Worm (Caenorhabditis elegans) whole organism, L4 larva: Measurements from ENCODE around the gene F17A2.16.
A peak's percentile ranks its signal among the peaks of the same experiment; 100 is the strongest.

Experiments used
- D1046.2 ChIP-seq: fragments of 200-800 bp; sonication (Bioruptor generic); IDR thresholded peaks from 2 replicates; pipeline ENCODE4 v1.3.6; 2022; ENCODE audit warnings: missing genetic modification characterization, missing compliant biosample characterization
- F26F4.8 ChIP-seq: fragments of 200-800 bp; sonication (Bioruptor generic); conservative IDR thresholded peaks from 2 replicates; pipeline ENCODE4 v1.3.6; 2022; ENCODE audit warnings: missing genetic modification characterization, missing compliant biosample characterization
- F49E8.2 ChIP-seq: sonication (generic microtip); optimal IDR thresholded peaks from 2 replicates; lab custom pipeline; 2016; ENCODE audit warnings: missing compliant biosample characterization, mild to moderate bottlenecking, missing genetic modification characterization, borderline replicate concordance
- R02D3.7 ChIP-seq: fragments of 150-350 bp; sonication (generic microtip); optimal IDR thresholded peaks from 3 replicates; lab custom pipeline; 2014; ENCODE audit warnings: missing biosample characterization, missing genetic modification characterization
- T20F7.1 ChIP-seq: fragments of 200-800 bp; sonication (Bioruptor generic); optimal IDR thresholded peaks from 2 replicates; lab custom pipeline; 2018; ENCODE audit warnings: mild to moderate bottlenecking, missing genetic modification characterization, missing compliant biosample characterization
- Y48G9A.11 ChIP-seq: fragments of 200-800 bp; sonication (Bioruptor generic); IDR thresholded peaks from 2 replicates; pipeline ENCODE4 v1.3.6; 2022; ENCODE audit warnings: missing genetic modification reagents, missing genetic modification characterization, missing compliant biosample characterization
- Y5F2A.4 ChIP-seq: fragments of 200-800 bp; sonication (Bioruptor generic); optimal IDR thresholded peaks from 2 replicates; lab custom pipeline; 2018; ENCODE audit warnings: mild to moderate bottlenecking, missing genetic modification characterization, missing compliant biosample characterization
- aha-1 ChIP-seq: fragments of 150-350 bp; peaks from one replicate; lab custom pipeline; 2014; ENCODE audit warnings: missing biosample characterization, missing genetic modification characterization
- aly-2 ChIP-seq: sonication (generic microtip); optimal IDR thresholded peaks from 2 replicates; lab custom pipeline; 2018; ENCODE audit warnings: missing biosample characterization, missing genetic modification characterization
- arid-1 ChIP-seq: fragments of 200-800 bp; sonication (Bioruptor generic); conservative IDR thresholded peaks from 2 replicates; pipeline ENCODE4 v1.3.6; 2022; ENCODE audit warnings: missing genetic modification reagents, missing genetic modification characterization, missing compliant biosample characterization
- ceh-62 ChIP-seq: sonication (generic microtip); optimal IDR thresholded peaks from 2 replicates; lab custom pipeline; 2017; ENCODE audit warnings: missing biosample characterization, missing genetic modification characterization
- ctbp-1 ChIP-seq: fragments of 200-800 bp; sonication (Bioruptor generic); IDR thresholded peaks from 2 replicates; pipeline ENCODE4 v1.3.6; 2022; ENCODE audit warnings: missing genetic modification reagents, missing genetic modification characterization, missing compliant biosample characterization
- daf-16 ChIP-seq, 3 experiments: sonication (generic microtip); optimal IDR thresholded peaks; 2 replicates each; lab custom pipeline; 2016 to 2017; ENCODE audit warnings: missing genetic modification characterization in 3 of 3, missing genetic modification reagents in 3 of 3, mild to moderate bottlenecking in 2 of 3, missing compliant biosample characterization in 2 of 3, missing biosample characterization in 1 of 3, moderate library complexity in 1 of 3
- dmd-9 ChIP-seq: fragments of 200-800 bp; sonication (Bioruptor generic); IDR thresholded peaks from 2 replicates; pipeline ENCODE4 v1.3.6; 2022; ENCODE audit warnings: missing genetic modification reagents, missing genetic modification characterization, missing compliant biosample characterization
- duxl-1 ChIP-seq: sonication (generic microtip); optimal IDR thresholded peaks from 2 replicates; lab custom pipeline; 2016; ENCODE audit warnings: mild to moderate bottlenecking, missing genetic modification characterization, moderate library complexity, missing compliant biosample characterization; ENCODE audit not compliant: poor library complexity
- egl-43 ChIP-seq: fragments of 200-800 bp; sonication (Bioruptor generic); IDR thresholded peaks from 2 replicates; pipeline ENCODE4 v1.3.6; 2022; ENCODE audit warnings: missing genetic modification reagents, missing genetic modification characterization, missing compliant biosample characterization
- hlh-30 ChIP-seq: sonication (generic microtip); optimal IDR thresholded peaks from 2 replicates; lab custom pipeline; 2017; ENCODE audit warnings: antibody characterized with exemption, mild to moderate bottlenecking, missing genetic modification characterization, missing compliant biosample characterization; ENCODE audit not compliant: insufficient read depth
- jun-1 ChIP-seq: fragments of 150-350 bp; optimal IDR thresholded peaks from 2 replicates; lab custom pipeline; 2014; ENCODE audit warnings: missing biosample characterization, missing genetic modification reagents, missing genetic modification characterization
- lin-38 ChIP-seq: fragments of 200-800 bp; sonication (Bioruptor generic); IDR thresholded peaks from 2 replicates; pipeline ENCODE4 v1.3.6; 2022; ENCODE audit warnings: missing genetic modification reagents, missing genetic modification characterization, missing compliant biosample characterization
- lsy-2 ChIP-seq, 2 experiments: fragments of 150-350 bp in 1 of 2; sonication (generic microtip) in 1 of 2; optimal IDR thresholded peaks; 2 replicates each; lab custom pipeline; 2014 to 2017; ENCODE audit warnings: missing biosample characterization in 2 of 2, missing genetic modification characterization in 2 of 2
- mdl-1 ChIP-seq, 2 experiments: fragments of 150-350 bp in 1 of 2; sonication (generic microtip) in 1 of 2; optimal IDR thresholded peaks; 2 replicates each; lab custom pipeline; 2014 to 2017; ENCODE audit warnings: missing biosample characterization in 2 of 2, missing genetic modification characterization in 2 of 2
- nhr-10 ChIP-seq: fragments of 150-350 bp; optimal IDR thresholded peaks from 2 replicates; lab custom pipeline; 2014; ENCODE audit warnings: missing biosample characterization, missing genetic modification characterization
- nhr-11 ChIP-seq: fragments of 150-350 bp; optimal IDR thresholded peaks from 2 replicates; lab custom pipeline; 2014; ENCODE audit warnings: missing biosample characterization, missing genetic modification characterization
- nhr-41 ChIP-seq: fragments of 200-800 bp; sonication (Bioruptor generic); IDR thresholded peaks from 2 replicates; pipeline ENCODE4 v1.3.6; 2022; ENCODE audit warnings: missing genetic modification reagents, missing genetic modification characterization, missing compliant biosample characterization
- nhr-42 ChIP-seq: fragments of 200-800 bp; sonication (Bioruptor generic); IDR thresholded peaks from 2 replicates; pipeline ENCODE4 v1.3.6; 2022; ENCODE audit warnings: missing genetic modification characterization, missing compliant biosample characterization
- nhr-6 ChIP-seq: fragments of 150-350 bp; optimal IDR thresholded peaks from 2 replicates; lab custom pipeline; 2014; ENCODE audit warnings: missing biosample characterization, missing genetic modification characterization
- pha-4 ChIP-seq, 2 experiments: fragments of 150-350 bp in 1 of 2; fragments of 200-800 bp in 1 of 2; sonication (Bioruptor generic) in 1 of 2; IDR thresholded peaks in 1 of 2; optimal IDR thresholded peaks in 1 of 2; 2 replicates each; pipeline versions ENCODE4 v1.3.6 to Lab custom; 2014 to 2022; ENCODE audit warnings: missing genetic modification characterization in 2 of 2, missing genetic modification reagents in 2 of 2, missing biosample characterization in 1 of 2, missing compliant biosample characterization in 1 of 2
- php-3 ChIP-seq: fragments of 200-800 bp; sonication (Bioruptor generic); IDR thresholded peaks from 2 replicates; pipeline ENCODE4 v1.3.6; 2022; ENCODE audit warnings: missing genetic modification reagents, missing genetic modification characterization, missing compliant biosample characterization
- rbr-2 ChIP-seq: sonication (generic microtip); optimal IDR thresholded peaks from 2 replicates; lab custom pipeline; 2016; ENCODE audit warnings: missing genotype, missing genetic modification characterization, missing compliant biosample characterization
- saeg-2 ChIP-seq: fragments of 200-800 bp; sonication (Bioruptor generic); IDR thresholded peaks from 2 replicates; pipeline ENCODE4 v1.3.6; 2022; ENCODE audit warnings: missing genetic modification reagents, missing genetic modification characterization, missing compliant biosample characterization
- set-16 ChIP-seq: fragments of 200-800 bp; sonication (Bioruptor generic); IDR thresholded peaks from 2 replicates; pipeline ENCODE4 v1.3.6; 2022; ENCODE audit warnings: missing genetic modification reagents, missing genetic modification characterization, missing compliant biosample characterization
- snpc-1.2 ChIP-seq: fragments of 200-800 bp; sonication (Bioruptor generic); IDR thresholded peaks from 2 replicates; pipeline ENCODE4 v1.3.6; 2022; ENCODE audit warnings: missing genetic modification reagents, missing genetic modification characterization, missing compliant biosample characterization
- snpc-4 ChIP-seq: fragments of 150-350 bp; optimal IDR thresholded peaks from 2 replicates; lab custom pipeline; 2014; ENCODE audit warnings: missing biosample characterization, missing genetic modification characterization
- unc-62 ChIP-seq, 3 experiments: fragments of 150-350 bp in 1 of 3; sonication (generic microtip); optimal IDR thresholded peaks in 2 of 3; peaks in 1 of 3; 1 replicate in 1 of 3; 2 replicates in 2 of 3; lab custom pipeline; 2014 to 2017; ENCODE audit warnings: missing biosample characterization in 3 of 3, missing genetic modification characterization in 3 of 3, missing genetic modification reagents in 3 of 3, missing genotype in 1 of 3
- vab-7 ChIP-seq: fragments of 200-800 bp; sonication (Bioruptor generic); IDR thresholded peaks from 2 replicates; pipeline ENCODE4 v1.3.6; 2022; ENCODE audit warnings: missing genetic modification reagents, missing genetic modification characterization, missing compliant biosample characterization
- zfp-3 ChIP-seq: fragments of 200-800 bp; sonication (Bioruptor generic); conservative IDR thresholded peaks from 2 replicates; pipeline ENCODE4 v1.3.6; 2022; ENCODE audit warnings: missing genetic modification reagents, missing genetic modification characterization, missing compliant biosample characterization
- zip-11 ChIP-seq: fragments of 200-800 bp; sonication (Bioruptor generic); IDR thresholded peaks from 2 replicates; pipeline ENCODE4 v1.3.6; 2022; ENCODE audit warnings: missing genetic modification characterization, missing compliant biosample characterization
- ztf-7 ChIP-seq: fragments of 150-350 bp; optimal IDR thresholded peaks from 2 replicates; lab custom pipeline; 2014; ENCODE audit warnings: missing biosample characterization, missing genetic modification characterization

Gene F17A2.16

DNA sequence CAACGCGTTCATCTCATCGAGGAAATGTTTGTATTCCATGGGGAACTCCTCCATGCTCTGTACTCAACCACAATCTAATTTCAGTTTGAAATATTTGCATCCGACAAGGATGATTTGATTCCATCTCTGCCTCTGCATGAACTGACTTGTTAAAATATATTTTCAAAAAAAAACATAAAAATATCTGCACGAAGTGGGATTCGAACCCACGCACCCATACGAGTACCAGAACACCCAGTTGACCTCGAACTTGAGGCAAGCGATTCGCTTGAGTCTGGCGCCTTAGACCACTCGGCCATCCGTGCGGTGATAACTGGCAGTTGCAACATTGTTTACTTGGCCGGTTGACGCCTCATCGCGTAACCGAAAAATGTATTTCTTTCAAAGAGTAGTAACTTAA is 39.6 kb downstream of the F17A2.16 start (continued):
- no peak for TF ChIP-seq lin-38 (GFP tag; lab: Robert Waterston, UW)
- no peak for TF ChIP-seq dmd-9 (GFP tag; lab: Robert Waterston, UW)
- peak; percentile 52; the same call in 1 of the 2 replicates for TF ChIP-seq arid-1
- 0 out of 2 replicates have a peak, but pooled peaks have one; percentile 53 for TF ChIP-seq zfp-3 (GFP tag; lab: Robert Waterston, UW)
- no peak for TF ChIP-seq zip-11
- TF ChIP-seq pha-4 (GFP tag; IDR thresholded peaks at IDR 0.05; lab: Robert Waterston, UW), result peak; percentile 69; the same call in 1 of the 2 replicates
- no peak for TF ChIP-seq pha-4 (tag; optimal IDR thresholded peaks at IDR 0.05; lab: Kevin White, UChicago)
- TF ChIP-seq rbr-2, result peak; percentile 28
- peak; percentile 53 for TF ChIP-seq duxl-1 (tag; lab: Kevin White, UChicago)
- TF ChIP-seq snpc-1.2, result peak; percentile 89
- TF ChIP-seq egl-43, result no peak; the same call in none of the 2 replicates
- no peak for TF ChIP-seq ceh-62 (tag; lab: Kevin White, UChicago)
- no peak for TF ChIP-seq set-16
- no peak for TF ChIP-seq F49E8.2 (tag; lab: Kevin White, UChicago)
- TF ChIP-seq unc-62 (GFP tag; optimal IDR thresholded peaks at IDR 0.05 in 1 of 2; lab: Kevin White, UChicago), result no peak
- no peak for TF ChIP-seq unc-62 (tag; optimal IDR thresholded peaks at IDR 0.05; lab: Kevin White, UChicago)
- no peak; the same call in 1 of the 2 replicates for TF ChIP-seq php-3 (GFP tag; lab: Robert Waterston, UW)
- peak; percentile 22 to 59 for TF ChIP-seq daf-16 (GFP tag; optimal IDR thresholded peaks at IDR 0.05; lab: Kevin White, UChicago)
- TF ChIP-seq daf-16 (tag; optimal IDR thresholded peaks at IDR 0.05; lab: Kevin White, UChicago), result peak; percentile 67
- TF ChIP-seq nhr-42 (GFP tag; lab: Robert Waterston, UW), result no peak
- peak; percentile 62; the same call in 1 of the 2 replicates for TF ChIP-seq saeg-2 (GFP tag; lab: Robert Waterston, UW)
- TF ChIP-seq nhr-11 (tag; lab: Kevin White, UChicago), result no peak
- peak; percentile 92 for TF ChIP-seq aha-1 (tag; lab: Kevin White, UChicago)
- TF ChIP-seq jun-1 (tag; lab: Kevin White, UChicago), result no peak
- no peak for TF ChIP-seq snpc-4 (tag; lab: Kevin White, UChicago)
- peak; percentile 52; the same call in 1 of the 2 replicates for TF ChIP-seq ctbp-1 (GFP tag; lab: Robert Waterston, UW)
- TF ChIP-seq lsy-2 (tag; optimal IDR thresholded peaks at IDR 0.05; lab: Kevin White, UChicago), result no peak
- TF ChIP-seq F26F4.8 (GFP tag; lab: Robert Waterston, UW), result peak; percentile 67; the same call in 1 of the 2 replicates
- TF ChIP-seq hlh-30 (tag; lab: Kevin White, UChicago), result peak; percentile 27
- TF ChIP-seq T20F7.1 (GFP tag; lab: Kevin White, UChicago), result no peak
- no peak for TF ChIP-seq nhr-10 (tag; lab: Kevin White, UChicago)
- TF ChIP-seq D1046.2 (GFP tag; lab: Robert Waterston, UW), result no peak
- peak; percentile 67 for TF ChIP-seq Y48G9A.11

DNA sequence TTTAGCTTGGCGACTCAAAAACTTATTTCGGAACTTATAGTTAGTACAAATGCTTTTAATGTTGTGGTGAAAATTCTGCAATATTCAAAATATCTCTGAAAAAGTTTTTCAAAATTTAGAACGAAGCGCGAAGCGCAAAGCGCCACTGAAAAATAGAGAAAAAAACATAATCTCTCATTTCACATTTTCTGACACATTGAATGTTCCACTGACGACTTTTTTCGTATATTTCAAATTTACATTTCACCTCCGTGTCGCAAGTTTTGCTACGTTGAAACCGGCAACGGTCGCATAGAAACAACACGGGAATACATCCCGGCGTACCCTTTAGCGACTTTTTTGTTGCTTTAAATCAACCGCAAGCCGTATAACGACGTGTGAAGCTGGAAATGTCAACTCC is 40.1 kb downstream of the F17A2.16 start, which contains the start of gene F42F12.14:
Gene F42F12.14 (plus strand): TSS at position 301 of the 400 bp plus-strand sequence.
- TF ChIP-seq Y5F2A.4, result no peak
- TF ChIP-seq nhr-41 (GFP tag; lab: Robert Waterston, UW), result no peak
- TF ChIP-seq R02D3.7 (tag; lab: Kevin White, UChicago), result no peak
- no peak for TF ChIP-seq mdl-1 (tag; optimal IDR thresholded peaks at IDR 0.05; lab: Kevin White, UChicago)
- TF ChIP-seq unc-62 (GFP tag; optimal IDR thresholded peaks at IDR 0.05 in 1 of 2; lab: Kevin White, UChicago), result peak in 1 of 2 experiments; percentile 74
- no peak for TF ChIP-seq unc-62 (tag; optimal IDR thresholded peaks at IDR 0.05; lab: Kevin White, UChicago)
- no peak for TF ChIP-seq nhr-6 (tag; lab: Kevin White, UChicago)
- no peak for TF ChIP-seq ztf-7 (tag; lab: Kevin White, UChicago)
- TF ChIP-seq vab-7 (GFP tag; lab: Robert Waterston, UW), result no peak
- TF ChIP-seq aly-2, result no peak
